Fruit fly (Drosophila melanogaster): ENCODE results near the gene oc.

oc gene

dm6 chrX:8690003-8690402, 39.5 kb upstream of the oc start, which contains the start of the genes Ppt1 and Ogg1 (continued):
- TF ChIP-seq lbe (GFP tag; optimal IDR thresholded peaks at IDR 0.05) (peak; percentile 34), CG2202 (tag; optimal IDR thresholded peaks at IDR 0.05) (peak; percentile 19), Elba2 (GFP tag; optimal IDR thresholded peaks at IDR 0.05) (peak; percentile 10), ap (GFP tag; IDR thresholded peaks at IDR 0.05) (no peak), CG1792 (GFP tag; optimal IDR thresholded peaks at IDR 0.05) (peak; percentile 2), lab (GFP tag; optimal IDR thresholded peaks at IDR 0.05) (peak; percentile 58), CG7786 (GFP tag; optimal IDR thresholded peaks at IDR 0.05) (peak; percentile 42), CG30403 (GFP tag; optimal IDR thresholded peaks at IDR 0.05) (peak; percentile 66), sisA (GFP tag; IDR thresholded peaks at IDR 0.05) (no peak; the same call in 1 of the 2 replicates), CG9797 (GFP tag; optimal IDR thresholded peaks at IDR 0.05) (peak; percentile 8), CG14860 (GFP tag; IDR thresholded peaks at IDR 0.05; ENCODE audit: partially characterized antibody) (0 out of 3 replicates have a peak, but pooled peaks have one; percentile 8), pb (GFP tag; optimal IDR thresholded peaks at IDR 0.05) (no peak), Optix (GFP tag; IDR thresholded peaks at IDR 0.05) (0 out of 3 replicates have a peak, but pooled peaks have one; percentile 19), Hr51 (GFP tag; optimal IDR thresholded peaks at IDR 0.05) (peak; percentile 38), vvl (GFP tag; IDR thresholded peaks at IDR 0.05) (peak; percentile 70), CG2120 (GFP tag; optimal IDR thresholded peaks at IDR 0.05) (peak; percentile 75), Poxn (GFP tag; IDR thresholded peaks at IDR 0.05) (no peak), ewg (GFP tag; optimal IDR thresholded peaks at IDR 0.05) (no peak), CG17385 (GFP tag; optimal IDR thresholded peaks at IDR 0.05) (peak; percentile 35), phol (tag; optimal IDR thresholded peaks at IDR 0.05) (peak; percentile 55), sima (GFP tag; optimal IDR thresholded peaks at IDR 0.05) (peak; percentile 37), CG4730 (GFP tag; IDR thresholded peaks at IDR 0.05) (no peak), CG17912 (GFP tag; optimal IDR thresholded peaks at IDR 0.05) (no peak), CoRest (tag; optimal IDR thresholded peaks at IDR 0.05) (peak; percentile 65), CG16863 (GFP tag; optimal IDR thresholded peaks at IDR 0.05) (peak; percentile 52), HLHmδ (GFP tag; optimal IDR thresholded peaks at IDR 0.05) (no peak), pnt (GFP tag; optimal IDR thresholded peaks at IDR 0.05) (peak; percentile 51), slbo (GFP tag; IDR thresholded peaks at IDR 0.05) (peak; percentile 62), Deaf1 (tag; optimal IDR thresholded peaks at IDR 0.05) (peak; percentile 13), CG17328 (GFP tag; IDR thresholded peaks at IDR 0.05) (peak; percentile 77), unpg (GFP tag; optimal IDR thresholded peaks at IDR 0.05) (peak; percentile 54), CG2875 (GFP tag; optimal IDR thresholded peaks at IDR 0.05) (no peak), CG6683 (GFP tag; optimal IDR thresholded peaks at IDR 0.05) (peak; percentile 0), Max (GFP tag; optimal IDR thresholded peaks at IDR 0.05) (peak; percentile 36), CG12155 (GFP tag; optimal IDR thresholded peaks at IDR 0.05) (peak; percentile 61), Myb (GFP tag; optimal IDR thresholded peaks at IDR 0.05) (peak; percentile 39), nau (GFP tag; optimal IDR thresholded peaks at IDR 0.05) (no peak), CG15011 (GFP tag; optimal IDR thresholded peaks at IDR 0.05) (no peak), CG17802 (tag; optimal IDR thresholded peaks at IDR 0.05) (no peak), Side (GFP tag; optimal IDR thresholded peaks at IDR 0.05) (peak; percentile 67), ci (GFP tag; IDR thresholded peaks at IDR 0.05) (0 out of 3 replicates have a peak, but pooled peaks have one; percentile 29), CG15696 (tag; optimal IDR thresholded peaks at IDR 0.05) (peak; percentile 16), knrl (GFP tag; IDR thresholded peaks at IDR 0.05; ENCODE audit: partially characterized antibody) (peak; percentile 44; the same call in 2 of the 3 replicates), Mrtf (GFP tag; IDR thresholded peaks at IDR 0.05) (peak; percentile 23; the same call in 1 of the 3 replicates), HLH4C (GFP tag; IDR thresholded peaks at IDR 0.05; ENCODE audit: partially characterized antibody) (peak; percentile 59; the same call in 2 of the 3 replicates), Six4 (GFP tag; optimal IDR thresholded peaks at IDR 0.05) (peak; percentile 52), esg (GFP tag; conservative IDR thresholded peaks at IDR 0.05) (0 out of 2 replicates have a peak, but pooled peaks have one; percentile 14), so (GFP tag; IDR thresholded peaks at IDR 0.05) (peak; percentile 42; the same call in 1 of the 3 replicates), Blimp-1 (GFP tag; optimal IDR thresholded peaks at IDR 0.05) (peak; percentile 28), fu2 (GFP tag; optimal IDR thresholded peaks at IDR 0.05) (peak; percentile 45)
